Worm (Caenorhabditis elegans): ENCODE data around the gene Y49A3A.3.

Gene Y49A3A.3

ce11 chrV:14366487-14366962 is 12.3 kb downstream of the Y49A3A.3 start (continued):
- TF ChIP-seq jun-1 (tag; optimal IDR thresholded peaks at IDR 0.05) (no peak), Y48G9A.11 (GFP tag; IDR thresholded peaks at IDR 0.05) (no peak), ceh-28 (tag; optimal IDR thresholded peaks at IDR 0.05) (no peak), mdl-1 (tag; optimal IDR thresholded peaks at IDR 0.05) (peak; percentile 87 to 92), set-16 (GFP tag; IDR thresholded peaks at IDR 0.05) (peak; percentile 100), T20F7.1 (GFP tag; optimal IDR thresholded peaks at IDR 0.05) (no peak), rbr-2 (tag; optimal IDR thresholded peaks at IDR 0.05) (peak; percentile 87), mes-2 (tag; optimal IDR thresholded peaks at IDR 0.05; ENCODE audit: poor library complexity, severe bottlenecking) (peak; percentile 56), hlh-11 (tag; optimal IDR thresholded peaks at IDR 0.05) (peak; percentile 96), daf-19 (GFP tag; conservative IDR thresholded peaks at IDR 0.05) (no peak), madf-5 (GFP tag; IDR thresholded peaks at IDR 0.05) (no peak), nhr-237 (tag; optimal IDR thresholded peaks at IDR 0.05) (no peak), lsy-2 (tag; optimal IDR thresholded peaks at IDR 0.05) (peak; percentile 65 to 79), hlh-30 (tag; optimal IDR thresholded peaks at IDR 0.05; ENCODE audit: insufficient read depth) (peak; percentile 91), hmg-1.1 (GFP tag; IDR thresholded peaks at IDR 0.05) (peak; percentile 92), lim-7 (GFP tag; IDR thresholded peaks at IDR 0.05) (no peak), php-3 (GFP tag; IDR thresholded peaks at IDR 0.05) (peak; percentile 68; the same call in 1 of the 2 replicates), mxl-3 (GFP tag; optimal IDR thresholded peaks at IDR 0.05) (peak; percentile 76), lin-13 (GFP tag; optimal IDR thresholded peaks at IDR 0.05) (peak; percentile 33), mdt-29 (GFP tag; IDR thresholded peaks at IDR 0.05) (no peak), zfp-2 (tag; optimal IDR thresholded peaks at IDR 0.05) (no peak), aly-2 (tag; optimal IDR thresholded peaks at IDR 0.05) (no peak), Y5F2A.4 (GFP tag; optimal IDR thresholded peaks at IDR 0.05) (no peak), nhr-28 (tag; optimal IDR thresholded peaks at IDR 0.05) (peak; percentile 78), zfp-3 (GFP tag; conservative IDR thresholded peaks at IDR 0.05) (no peak), ztf-11 (tag; optimal IDR thresholded peaks at IDR 0.05) (no peak), attf-4 (tag; optimal IDR thresholded peaks at IDR 0.05) (peak; percentile 45), lin-15B (tag; optimal IDR thresholded peaks at IDR 0.05) (no peak), madf-9 (GFP tag; conservative IDR thresholded peaks at IDR 0.05) (peak; percentile 99), lin-39 (tag; optimal IDR thresholded peaks at IDR 0.05) (no peak), ces-1 (GFP tag; optimal IDR thresholded peaks at IDR 0.05) (peak; percentile 22), unc-130 (GFP tag; optimal IDR thresholded peaks at IDR 0.05) (no peak), ZK546.5 (tag; optimal IDR thresholded peaks at IDR 0.05) (no peak), egl-43 (GFP tag; IDR thresholded peaks at IDR 0.05) (peak; percentile 80), F49E8.2 (tag; optimal IDR thresholded peaks at IDR 0.05; ENCODE audit: borderline replicate concordance) (no peak), dmd-8 (GFP tag; IDR thresholded peaks at IDR 0.05) (no peak), ceh-82 (tag; optimal IDR thresholded peaks at IDR 0.05) (no peak), sdz-12 (GFP tag; optimal IDR thresholded peaks at IDR 0.05) (no peak), ceh-44 (GFP tag; IDR thresholded peaks at IDR 0.05) (peak; percentile 21; the same call in 1 of the 2 replicates), pqm-1 (tag; optimal IDR thresholded peaks at IDR 0.05) (no peak), ztf-7 (tag; optimal IDR thresholded peaks at IDR 0.05) (no peak), cey-2 (tag; optimal IDR thresholded peaks at IDR 0.05; ENCODE audit: borderline replicate concordance, insufficient read depth) (no peak), zip-2 (tag; optimal IDR thresholded peaks at IDR 0.05) (peak; percentile 6), mep-1 (tag; optimal IDR thresholded peaks at IDR 0.05) (peak; percentile 81), dpl-1 (GFP tag; optimal IDR thresholded peaks at IDR 0.05) (peak; percentile 44), lir-3 (tag; optimal IDR thresholded peaks at IDR 0.05) (peak; percentile 45), dmd-9 (GFP tag; IDR thresholded peaks at IDR 0.05) (no peak), nhr-25 (tag; optimal IDR thresholded peaks at IDR 0.05; ENCODE audit: borderline replicate concordance, insufficient read depth) (peak; percentile 22), tra-1 (GFP tag; IDR thresholded peaks at IDR 0.05) (0 out of 2 replicates have a peak, but pooled peaks have one; percentile 46), skn-1 (tag; optimal IDR thresholded peaks at IDR 0.05) (no peak), fkh-10 (GFP tag; optimal IDR thresholded peaks at IDR 0.05) (peak; percentile 52)

Measured in whole organism, L4 larva.